Worm (Caenorhabditis elegans): ENCODE measurements around the gene Y44A6D.7.

Y44A6D.7 gene

ce11 chrV:20793761-20794160 lies 20.8 kb upstream of the Y44A6D.7 start:
- TF ChIP-seq dsc-1 (tag; optimal IDR thresholded peaks at IDR 0.05): peak; percentile 62
- TF ChIP-seq mep-1 (tag; optimal IDR thresholded peaks at IDR 0.05): peak; percentile 46
- TF ChIP-seq pax-3 (tag; optimal IDR thresholded peaks at IDR 0.05): no peak
- TF ChIP-seq ceh-8 (GFP tag; optimal IDR thresholded peaks at IDR 0.05): no peak
- no peak for TF ChIP-seq C34B4.2 (tag; optimal IDR thresholded peaks at IDR 0.05)
- TF ChIP-seq grh-1 (GFP tag; IDR thresholded peaks at IDR 0.05): no peak
- no peak for TF ChIP-seq aly-2 (tag; optimal IDR thresholded peaks at IDR 0.05)
- TF ChIP-seq unc-98 (GFP tag; IDR thresholded peaks at IDR 0.05): peak; percentile 6; the same call in 1 of the 2 replicates
- peak; percentile 61 for TF ChIP-seq rnt-1 (tag; optimal IDR thresholded peaks at IDR 0.05)
- TF ChIP-seq swsn-7 (tag; optimal IDR thresholded peaks at IDR 0.05): peak; percentile 8
- peak; percentile 38 for TF ChIP-seq nhr-19 (GFP tag; conservative IDR thresholded peaks at IDR 0.05)
- peak; percentile 87 for TF ChIP-seq lin-14 (GFP tag; optimal IDR thresholded peaks at IDR 0.05)
- peak in 1 of 2 experiments; percentile 48 for TF ChIP-seq lsy-2 (tag; optimal IDR thresholded peaks at IDR 0.05)
- no peak for TF ChIP-seq nhr-84 (tag; optimal IDR thresholded peaks at IDR 0.05)
- peak; percentile 52 for TF ChIP-seq snu-23 (GFP tag; optimal IDR thresholded peaks at IDR 0.05)
- TF ChIP-seq nhr-20 (tag; optimal IDR thresholded peaks at IDR 0.05): peak; percentile 22
- TF ChIP-seq nhr-76 (tag; optimal IDR thresholded peaks at IDR 0.05): no peak
- peak; percentile 55 for TF ChIP-seq nhr-71 (tag; optimal IDR thresholded peaks at IDR 0.05)
- peak in 1 of 2 experiments; percentile 3 for TF ChIP-seq efl-1 (optimal IDR thresholded peaks at IDR 0.05)
- TF ChIP-seq efl-1 (GFP tag; optimal IDR thresholded peaks at IDR 0.05 in 1 of 2): no peak
- TF ChIP-seq nhr-47 (tag; optimal IDR thresholded peaks at IDR 0.05): no peak
- no peak for TF ChIP-seq unc-62 (GFP tag; optimal IDR thresholded peaks at IDR 0.05)
- peak; percentile 29 for TF ChIP-seq unc-130 (tag; optimal IDR thresholded peaks at IDR 0.05)
- peak in 1 of 2 experiments; percentile 19 for TF ChIP-seq mdl-1 (tag; optimal IDR thresholded peaks at IDR 0.05)
- no peak for TF ChIP-seq skn-1 (tag; optimal IDR thresholded peaks at IDR 0.05)
- peak; percentile 91 for TF ChIP-seq pag-3 (tag; optimal IDR thresholded peaks at IDR 0.05; ENCODE audit: borderline replicate concordance, insufficient read depth)
- TF ChIP-seq lin-35 (GFP tag; optimal IDR thresholded peaks at IDR 0.05): peak in 1 of 2 experiments; percentile 8
- TF ChIP-seq nhr-12 (tag; optimal IDR thresholded peaks at IDR 0.05): no peak
- TF ChIP-seq pqm-1 (tag; optimal IDR thresholded peaks at IDR 0.05): no peak

ce11 chrV:20795374-20795773 lies 19.1 kb upstream of the Y44A6D.7 start:
- TF ChIP-seq nhr-19 (GFP tag; conservative IDR thresholded peaks at IDR 0.05): peak; percentile 39
- peak; percentile 20 for TF ChIP-seq rnt-1 (tag; optimal IDR thresholded peaks at IDR 0.05)

DNA sequence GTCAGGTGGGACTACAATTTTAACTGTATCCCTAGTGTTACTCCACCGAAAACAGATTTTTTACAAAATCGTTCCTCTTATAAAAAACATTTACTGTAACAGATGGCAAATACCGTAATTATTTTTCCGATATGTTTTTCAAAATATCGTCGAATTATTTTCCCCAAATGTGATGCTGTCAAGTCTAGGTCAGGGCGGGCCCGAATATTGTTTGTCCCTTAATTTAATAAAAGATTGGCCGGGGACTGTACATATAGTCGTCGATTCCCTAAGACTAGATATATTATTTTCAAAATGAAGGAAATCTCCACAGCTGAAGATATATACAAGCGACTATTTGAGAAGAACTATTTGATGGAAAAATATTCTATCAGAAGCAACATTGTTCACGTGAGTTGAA lies 16.6 kb upstream of the Y44A6D.7 start, which contains the start of gene sdf-9:
Gene sdf-9, plus strand, starts transcription at position 301 of the 400 bp plus-strand sequence.
- peak; percentile 26 for TF ChIP-seq ceh-8 (GFP tag; optimal IDR thresholded peaks at IDR 0.05)
- TF ChIP-seq skn-1 (tag; optimal IDR thresholded peaks at IDR 0.05): no peak

DNA sequence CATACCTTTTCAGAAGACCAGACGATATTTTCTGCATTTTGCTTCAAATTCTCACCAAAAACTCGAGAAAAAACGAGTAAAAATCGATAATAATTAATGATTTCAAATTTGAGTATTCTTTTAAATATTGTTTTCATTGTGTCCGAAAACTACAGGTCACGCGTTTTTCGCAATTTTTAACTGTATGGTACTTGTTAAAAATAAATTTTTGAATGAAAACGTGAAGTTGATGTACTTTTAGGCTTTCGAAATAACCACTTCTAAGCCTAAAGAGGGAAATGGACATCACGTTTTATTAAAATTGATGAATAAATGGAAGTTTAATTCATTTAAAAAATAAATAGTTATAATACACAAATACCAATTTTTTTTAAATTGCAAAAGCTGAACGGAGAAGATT lies 11.6 kb upstream of the Y44A6D.7 start, which contains the start of gene Y44A6D.5:
Gene Y44A6D.5, minus strand, starts transcription at position 101 of the 400 bp plus-strand sequence.
- no peak for TF ChIP-seq lin-39 (tag; optimal IDR thresholded peaks at IDR 0.05)
- no peak for TF ChIP-seq efl-1 (optimal IDR thresholded peaks at IDR 0.05)
- peak in 1 of 2 experiments; percentile 66 for TF ChIP-seq efl-1 (GFP tag; optimal IDR thresholded peaks at IDR 0.05 in 1 of 2)
- no peak for TF ChIP-seq isw-1 (GFP tag; IDR thresholded peaks at IDR 0.05)
- TF ChIP-seq nhr-11 (tag; optimal IDR thresholded peaks at IDR 0.05): no peak

ce11 chrV:20803464-20803863 lies 11.1 kb upstream of the Y44A6D.7 start:
- TF ChIP-seq nhr-90 (tag; optimal IDR thresholded peaks at IDR 0.05; ENCODE audit: poor library complexity): peak; percentile 23
- TF ChIP-seq snpc-4 (tag; optimal IDR thresholded peaks at IDR 0.05): peak; percentile 94
- peak; percentile 4 for TF ChIP-seq snu-23 (GFP tag; optimal IDR thresholded peaks at IDR 0.05)
- peak; percentile 27 for TF ChIP-seq nhr-85 (tag)
- TF ChIP-seq nhr-71 (tag; optimal IDR thresholded peaks at IDR 0.05): peak; percentile 10
- TF ChIP-seq grh-1 (GFP tag; IDR thresholded peaks at IDR 0.05): peak; percentile 23; the same call in 1 of the 2 replicates
- peak; percentile 17 for TF ChIP-seq nhr-47 (tag; optimal IDR thresholded peaks at IDR 0.05)

All from whole organism, L1 larva.